Fruit fly (Drosophila melanogaster) whole organism, adult: ENCODE results near the gene Ptx1.

Experiments used
- CG14711 ChIP-seq: fragments of 200-800 bp; sonication (Bioruptor generic); optimal IDR thresholded peaks from 2 replicates; lab custom pipeline; 2018; ENCODE audit warnings: missing biosample characterization, mild to moderate bottlenecking, missing genetic modification characterization, moderate library complexity
- CG1620 ChIP-seq: fragments of 200-800 bp; sonication (Bioruptor generic); optimal IDR thresholded peaks from 2 replicates; lab custom pipeline; 2016; ENCODE audit warnings: missing biosample characterization, missing genetic modification characterization
- Clk ChIP-seq: fragments of 200-800 bp; sonication (Bioruptor generic); optimal IDR thresholded peaks from 2 replicates; lab custom pipeline; 2017; ENCODE audit warnings: missing biosample characterization, missing genetic modification characterization
- tj ChIP-seq: fragments of 200-800 bp; sonication (Bioruptor generic); optimal IDR thresholded peaks from 3 replicates; lab custom pipeline; 2017; ENCODE audit warnings: missing biosample characterization, mild to moderate bottlenecking, missing genetic modification characterization, moderate library complexity
- toe ChIP-seq: fragments of 200-800 bp; sonication (Bioruptor generic); optimal IDR thresholded peaks from 2 replicates; lab custom pipeline; 2016; ENCODE audit warnings: missing biosample characterization, missing genetic modification characterization

- TF ChIP-seq CG1620 (GFP tag; lab: Kevin White, UChicago) (no peak), tj (GFP tag; lab: Kevin White, UChicago) (no peak), toe (GFP tag; lab: Kevin White, UChicago) (no peak), Clk (GFP tag; lab: Kevin White, UChicago) (no peak), CG14711 (tag; lab: Kevin White, UChicago) (no peak)
These were observed 27.7 kb downstream of the Ptx1 start for dm6 chr3R:30940234-30940633.
